Worm (Caenorhabditis elegans) whole organism, early embryonic: ENCODE results near the gene C36C5.14.

Experiments used
- B0310.2 ChIP-seq: sonication (generic microtip); optimal IDR thresholded peaks from 2 replicates; lab custom pipeline; 2016; ENCODE audit warnings: mild to moderate bottlenecking, missing genetic modification characterization, missing compliant biosample characterization
- F13C5.2 ChIP-seq: sonication (generic microtip); optimal IDR thresholded peaks from 2 replicates; lab custom pipeline; 2017; ENCODE audit warnings: mild to moderate bottlenecking, missing genetic modification characterization, inconsistent platforms, missing compliant biosample characterization
- aly-1 ChIP-seq: sonication (generic microtip); optimal IDR thresholded peaks from 2 replicates; lab custom pipeline; 2016; ENCODE audit warnings: missing genetic modification characterization, missing compliant biosample characterization
- ama-1 ChIP-seq: fragments of 150-350 bp; optimal IDR thresholded peaks from 2 replicates; lab custom pipeline; 2014
- ceh-13 ChIP-seq: fragments of 200-800 bp; sonication (Bioruptor generic); optimal IDR thresholded peaks from 2 replicates; lab custom pipeline; 2018; ENCODE audit warnings: mild to moderate bottlenecking, missing genetic modification characterization, missing compliant biosample characterization
- ceh-36 ChIP-seq: sonication (generic microtip); optimal IDR thresholded peaks from 2 replicates; lab custom pipeline; 2016; ENCODE audit warnings: missing genetic modification characterization, inconsistent platforms, missing compliant biosample characterization
- ets-7 ChIP-seq: sonication (generic microtip); optimal IDR thresholded peaks from 2 replicates; lab custom pipeline; 2016; ENCODE audit warnings: missing genotype, missing genetic modification characterization, missing compliant biosample characterization
- flt-1 ChIP-seq: fragments of 200-800 bp; sonication (Bioruptor generic); IDR thresholded peaks from 2 replicates; pipeline ENCODE4 v1.3.6; 2022; ENCODE audit warnings: missing genetic modification characterization, missing compliant biosample characterization
- hmbx-1 ChIP-seq: sonication (generic microtip); optimal IDR thresholded peaks from 2 replicates; lab custom pipeline; 2016; ENCODE audit warnings: mild to moderate bottlenecking, missing genetic modification characterization, missing compliant biosample characterization
- hmg-4 ChIP-seq: fragments of 200-800 bp; sonication (Bioruptor generic); optimal IDR thresholded peaks from 2 replicates; lab custom pipeline; 2018; ENCODE audit warnings: mild to moderate bottlenecking, missing genetic modification characterization, missing compliant biosample characterization
- hnd-1 ChIP-seq: sonication (generic microtip); optimal IDR thresholded peaks from 2 replicates; lab custom pipeline; 2016; ENCODE audit warnings: missing genetic modification characterization, missing compliant biosample characterization
- pes-1 ChIP-seq: fragments of 200-800 bp; sonication (Bioruptor generic); IDR thresholded peaks from 2 replicates; pipeline ENCODE4 v1.3.6; 2022; ENCODE audit warnings: missing genetic modification reagents, missing genetic modification characterization, missing compliant biosample characterization
- scrt-1 ChIP-seq: fragments of 200-800 bp; sonication (Bioruptor generic); IDR thresholded peaks from 2 replicates; pipeline ENCODE4 v1.3.6; 2022; ENCODE audit warnings: missing genetic modification characterization, missing compliant biosample characterization
- sea-1 ChIP-seq: fragments of 200-800 bp; sonication (Bioruptor generic); conservative IDR thresholded peaks from 2 replicates; pipeline ENCODE4 v1.3.6; 2022; ENCODE audit warnings: missing genetic modification characterization, missing compliant biosample characterization
- tbx-11 ChIP-seq: fragments of 200-800 bp; sonication (Bioruptor generic); IDR thresholded peaks from 2 replicates; pipeline ENCODE4 v1.3.6; 2022; ENCODE audit warnings: missing genetic modification characterization, missing compliant biosample characterization
- tbx-37 ChIP-seq: fragments of 200-800 bp; sonication (Bioruptor generic); conservative IDR thresholded peaks from 2 replicates; pipeline ENCODE4 v1.3.6; 2022; ENCODE audit warnings: missing genetic modification reagents, missing genetic modification characterization, missing compliant biosample characterization
- tra-4 ChIP-seq: sonication (generic microtip); optimal IDR thresholded peaks from 2 replicates; lab custom pipeline; 2017; ENCODE audit warnings: missing genetic modification characterization, missing compliant biosample characterization

The C36C5.14 gene

DNA sequence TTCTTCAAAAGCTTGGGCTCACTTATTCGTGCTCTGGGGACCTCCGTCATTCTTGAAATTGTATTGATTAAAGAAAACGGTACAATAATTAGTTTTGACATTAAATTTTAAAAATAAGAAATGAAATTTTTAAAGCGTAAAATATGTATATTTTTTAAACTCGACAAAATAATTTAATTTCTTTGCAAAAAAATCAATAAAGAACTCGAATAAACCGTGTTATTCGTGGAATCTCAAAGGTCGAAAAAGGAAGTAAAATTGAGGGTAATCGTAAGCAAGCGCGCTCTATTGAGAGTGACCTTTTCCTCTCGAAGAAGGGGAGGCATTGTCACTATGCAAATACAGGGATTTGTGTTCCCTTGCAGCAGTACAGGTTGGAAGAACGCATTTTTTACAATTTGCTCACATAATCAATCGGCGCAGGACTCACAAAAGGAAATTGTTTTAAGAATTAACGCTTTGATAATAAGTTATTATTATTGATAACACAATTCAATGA lies 29.7 kb upstream of the C36C5.14 start, which contains the start of gene Y73C8B.2:
Gene Y73C8B.2 (minus strand): TSS at position 51 of the 499 bp plus-strand sequence.
- TF ChIP-seq flt-1 (GFP tag; lab: Robert Waterston, UW) (no peak), tbx-11 (GFP tag; lab: Robert Waterston, UW) (peak; percentile 39; the same call in 1 of the 2 replicates), F13C5.2 (tag; lab: Kevin White, UChicago) (peak; percentile 5)

DNA sequence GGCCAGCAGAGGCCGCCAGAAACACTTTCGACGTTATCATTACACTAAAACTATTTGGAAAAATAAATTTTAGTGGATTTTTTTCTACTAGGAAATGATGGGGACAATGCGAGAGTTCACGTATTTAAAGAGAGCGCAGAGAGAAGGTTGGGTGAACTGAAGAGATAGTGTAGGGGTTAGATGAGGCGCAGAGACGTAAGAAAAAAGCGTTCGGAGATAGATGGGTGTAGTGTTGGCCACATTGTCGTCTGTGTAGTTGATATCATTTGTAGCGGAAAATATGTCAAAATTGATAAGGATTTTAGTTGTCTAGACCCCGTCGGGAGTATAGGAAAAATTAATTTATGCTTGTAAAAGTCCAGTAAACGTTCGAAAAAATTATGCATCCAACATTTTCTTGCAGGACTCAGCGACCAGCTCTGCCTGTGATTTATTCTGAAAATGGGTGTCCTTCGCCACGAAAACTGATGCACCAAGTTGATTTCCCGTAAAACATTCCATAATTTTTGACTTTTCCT lies 27.8 kb upstream of the C36C5.14 start, which contains the start of the genes Y73C8B.3 and Y73C8B.9:
Gene Y73C8B.3 (minus strand): TSS at position 147 of the 518 bp plus-strand sequence.
Gene Y73C8B.9 (plus strand): TSS at position 468 of the 518 bp plus-strand sequence.
- no peak for TF ChIP-seq ceh-13 (GFP tag; lab: Kevin White, UChicago)
- no peak for TF ChIP-seq ets-7 (tag; lab: Kevin White, UChicago)
- TF ChIP-seq sea-1 (GFP tag; lab: Robert Waterston, UW): no peak
- TF ChIP-seq B0310.2: no peak
- no peak for TF ChIP-seq hmbx-1

DNA sequence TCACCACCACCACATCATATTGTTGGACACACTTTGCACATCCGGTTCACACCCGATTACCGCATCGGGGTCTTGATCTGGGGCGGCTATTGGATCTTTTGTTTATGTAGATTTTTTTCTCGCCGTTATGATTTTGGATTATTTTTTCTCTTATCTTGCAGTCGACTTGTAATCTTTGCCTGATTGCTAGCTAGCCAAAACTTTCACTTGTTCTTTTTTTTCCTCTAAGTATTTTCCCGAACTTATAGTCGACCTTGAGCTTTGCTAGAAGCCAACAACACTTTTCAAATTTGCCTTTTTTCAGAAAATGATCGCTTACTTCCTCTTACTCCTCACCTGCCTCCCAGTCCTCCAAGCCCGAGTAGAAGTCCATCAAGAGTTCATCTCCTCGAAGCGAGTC lies 22.7 kb upstream of the C36C5.14 start, which contains the start of gene lag-2:
Gene lag-2 (plus strand): TSS at position 301 of the 400 bp plus-strand sequence.
- no peak for TF ChIP-seq sea-1 (GFP tag; lab: Robert Waterston, UW)
- no peak for TF ChIP-seq hmbx-1
- no peak for TF ChIP-seq scrt-1 (GFP tag; lab: Robert Waterston, UW)
- TF ChIP-seq ceh-36: no peak
- no peak for TF ChIP-seq B0310.2

DNA sequence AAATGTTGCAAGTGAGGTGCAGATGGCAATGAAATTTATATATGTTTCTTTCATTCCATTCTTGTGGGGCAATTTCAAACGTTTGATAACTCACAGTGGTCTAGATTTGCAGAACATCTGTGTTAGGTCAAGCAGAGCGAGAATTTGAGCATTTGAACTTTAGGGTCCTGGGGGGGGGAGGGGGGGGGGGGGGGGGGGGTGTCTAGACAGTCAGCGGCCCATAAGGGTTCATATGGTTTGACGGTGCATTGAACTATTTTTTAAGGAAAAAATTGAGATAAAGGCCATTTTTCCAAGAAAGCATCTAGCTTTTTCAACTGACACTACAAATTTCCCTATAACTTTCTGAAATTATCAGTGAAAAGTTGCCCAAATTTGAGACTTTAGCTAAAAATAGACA lies 20.5 kb upstream of the C36C5.14 start:
- no peak for TF ChIP-seq flt-1 (GFP tag; lab: Robert Waterston, UW)
- no peak for TF ChIP-seq scrt-1 (GFP tag; lab: Robert Waterston, UW)
- no peak for TF ChIP-seq hnd-1
- TF ChIP-seq sea-1 (GFP tag; lab: Robert Waterston, UW): no peak
- TF ChIP-seq ceh-36: no peak
- TF ChIP-seq pes-1 (GFP tag; lab: Robert Waterston, UW): no peak
- no peak for TF ChIP-seq ets-7 (tag; lab: Kevin White, UChicago)
- no peak for TF ChIP-seq tra-4 (tag; lab: Kevin White, UChicago)
- TF ChIP-seq tbx-37: no peak
- no peak for TF ChIP-seq aly-1 (tag; lab: Kevin White, UChicago)
- no peak for TF ChIP-seq F13C5.2 (tag; lab: Kevin White, UChicago)
- TF ChIP-seq tbx-11 (GFP tag; lab: Robert Waterston, UW): no peak
- TF ChIP-seq ama-1 (lab: Kevin White, UChicago): no peak
- TF ChIP-seq B0310.2: no peak
- no peak for TF ChIP-seq hmbx-1
- TF ChIP-seq hmg-4 (GFP tag; lab: Kevin White, UChicago): no peak
- no peak for TF ChIP-seq ceh-13 (GFP tag; lab: Kevin White, UChicago)

DNA sequence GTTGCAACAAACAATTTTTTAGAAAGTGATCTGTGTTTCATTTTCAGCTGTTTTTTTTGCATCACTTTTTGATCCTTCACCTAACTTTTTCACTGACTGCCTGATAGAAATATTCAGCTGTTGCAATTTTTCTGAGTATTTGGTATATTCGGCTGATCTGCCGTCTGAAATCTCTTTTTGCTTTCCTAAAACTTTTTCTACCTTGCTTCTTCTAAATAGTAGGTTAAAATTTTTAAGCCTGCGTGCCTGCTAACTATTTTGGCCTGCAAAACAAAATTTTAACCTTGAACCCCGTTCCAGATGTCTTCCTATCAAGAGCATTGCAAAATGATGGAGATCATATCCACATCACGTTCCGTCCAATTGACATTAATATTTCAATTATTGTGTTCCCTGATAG lies 10.8 kb upstream of the C36C5.14 start, which contains the start of gene srab-8:
Gene srab-8 (plus strand): TSS at position 301 of the 400 bp plus-strand sequence.
- TF ChIP-seq ceh-36 (no peak), aly-1 (tag; lab: Kevin White, UChicago) (no peak), sea-1 (GFP tag; lab: Robert Waterston, UW) (no peak), ama-1 (lab: Kevin White, UChicago) (no peak), B0310.2 (no peak), F13C5.2 (tag; lab: Kevin White, UChicago) (no peak), tbx-37 (no peak), tra-4 (tag; lab: Kevin White, UChicago) (no peak), hnd-1 (no peak)

DNA sequence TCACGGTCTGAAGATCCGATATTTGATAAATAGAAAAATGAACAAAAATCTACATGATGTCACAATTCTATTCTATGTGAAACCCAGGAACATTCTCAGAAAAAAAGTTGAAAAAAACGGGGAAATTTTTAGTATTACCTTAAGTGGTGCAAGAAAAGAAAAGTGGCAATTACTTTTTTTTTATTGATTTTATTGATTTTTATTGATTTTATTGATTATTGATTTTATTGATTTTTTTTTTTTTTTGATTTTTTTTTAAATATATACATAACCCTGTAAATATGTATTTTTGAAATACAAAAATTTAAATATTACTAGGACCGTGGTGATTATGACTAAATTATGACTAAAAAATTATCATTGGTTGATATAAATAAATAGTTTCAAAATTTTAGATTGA lies 6.3 kb upstream of the C36C5.14 start:
- TF ChIP-seq ama-1 (lab: Kevin White, UChicago) (no peak), tbx-37 (no peak), hnd-1 (no peak), aly-1 (tag; lab: Kevin White, UChicago) (no peak), hmbx-1 (no peak), scrt-1 (GFP tag; lab: Robert Waterston, UW) (no peak), F13C5.2 (tag; lab: Kevin White, UChicago) (no peak), ets-7 (tag; lab: Kevin White, UChicago) (no peak), B0310.2 (no peak), flt-1 (GFP tag; lab: Robert Waterston, UW) (no peak), tra-4 (tag; lab: Kevin White, UChicago) (no peak), hmg-4 (GFP tag; lab: Kevin White, UChicago) (no peak), tbx-11 (GFP tag; lab: Robert Waterston, UW) (no peak), ceh-13 (GFP tag; lab: Kevin White, UChicago) (no peak), sea-1 (GFP tag; lab: Robert Waterston, UW) (no peak), pes-1 (GFP tag; lab: Robert Waterston, UW) (no peak), ceh-36 (no peak)

DNA sequence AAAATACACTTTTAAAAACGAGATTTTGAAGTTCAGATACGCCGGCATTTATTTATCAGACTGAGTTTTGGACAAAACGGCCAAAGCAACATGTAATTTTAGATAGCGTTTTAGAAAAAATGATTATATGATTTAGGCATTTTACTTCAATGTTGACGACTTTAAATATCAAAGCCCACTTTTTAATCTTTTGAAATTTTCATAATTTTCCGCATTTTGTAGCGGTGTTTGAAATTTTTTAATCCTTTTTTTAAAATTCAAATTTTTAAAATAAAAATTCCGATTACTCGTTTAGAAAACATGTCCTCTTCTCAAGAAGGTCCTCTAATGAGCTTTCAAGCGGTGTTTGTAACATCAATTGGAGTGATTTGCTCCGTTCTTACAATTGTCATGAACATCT lies 4.5 kb upstream of the C36C5.14 start, which contains the start of gene srbc-6:
Gene srbc-6 (plus strand): TSS at position 301 of the 400 bp plus-strand sequence.
- no peak for TF ChIP-seq ama-1 (lab: Kevin White, UChicago)
- no peak for TF ChIP-seq hmbx-1
- no peak for TF ChIP-seq B0310.2
- no peak for TF ChIP-seq tbx-11 (GFP tag; lab: Robert Waterston, UW)
- no peak for TF ChIP-seq sea-1 (GFP tag; lab: Robert Waterston, UW)
- TF ChIP-seq tbx-37: no peak
- no peak for TF ChIP-seq pes-1 (GFP tag; lab: Robert Waterston, UW)
- TF ChIP-seq flt-1 (GFP tag; lab: Robert Waterston, UW): no peak
- no peak for TF ChIP-seq scrt-1 (GFP tag; lab: Robert Waterston, UW)
- TF ChIP-seq aly-1 (tag; lab: Kevin White, UChicago): no peak
- no peak for TF ChIP-seq ceh-36
- no peak for TF ChIP-seq tra-4 (tag; lab: Kevin White, UChicago)
- no peak for TF ChIP-seq ceh-13 (GFP tag; lab: Kevin White, UChicago)
- TF ChIP-seq hnd-1: no peak
- TF ChIP-seq ets-7 (tag; lab: Kevin White, UChicago): no peak
- no peak for TF ChIP-seq hmg-4 (GFP tag; lab: Kevin White, UChicago)
- no peak for TF ChIP-seq F13C5.2 (tag; lab: Kevin White, UChicago)
